Fruit fly (Drosophila melanogaster): ENCODE measurements around the gene VhaM9.7-c.

VhaM9.7-c gene

dm6 chr3L:4225647-4226470 lies 39.2 kb upstream of the VhaM9.7-c start:
- no peak for TF ChIP-seq usp (GFP tag; optimal IDR thresholded peaks at IDR 0.05)

DNA sequence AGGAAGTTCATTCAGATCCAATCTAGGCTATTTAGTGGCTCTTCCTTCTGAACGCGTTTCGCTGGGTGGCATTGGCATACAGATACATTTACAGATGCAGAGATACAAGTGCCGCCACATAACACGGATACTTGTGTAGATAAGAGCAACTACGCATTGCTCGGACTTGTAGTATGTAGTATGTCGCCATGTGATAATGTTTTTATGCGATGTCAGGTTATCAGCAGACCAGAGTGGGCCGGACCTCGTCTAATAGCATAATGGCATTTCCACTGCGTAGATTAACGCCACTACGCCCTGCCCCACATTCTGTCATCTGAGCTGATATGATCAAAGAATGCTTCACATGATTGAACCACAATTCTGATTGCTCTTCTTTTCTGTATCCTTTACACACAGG lies 35.1 kb upstream of the VhaM9.7-c start:
- TF ChIP-seq usp (GFP tag; optimal IDR thresholded peaks at IDR 0.05) (no peak), EcR (GFP tag; optimal IDR thresholded peaks at IDR 0.05) (no peak), CG8478 (optimal IDR thresholded peaks at IDR 0.05) (no peak), pan (optimal IDR thresholded peaks at IDR 0.05) (no peak), Dll (optimal IDR thresholded peaks at IDR 0.05) (no peak), psq (optimal IDR thresholded peaks at IDR 0.05) (no peak)

- no peak for TF ChIP-seq Dll (optimal IDR thresholded peaks at IDR 0.05)
- no peak for TF ChIP-seq pan (optimal IDR thresholded peaks at IDR 0.05)
- TF ChIP-seq EcR (GFP tag; optimal IDR thresholded peaks at IDR 0.05), result no peak
- TF ChIP-seq CG8478 (optimal IDR thresholded peaks at IDR 0.05), result no peak
- TF ChIP-seq psq (optimal IDR thresholded peaks at IDR 0.05), result no peak
- TF ChIP-seq usp (GFP tag; optimal IDR thresholded peaks at IDR 0.05), result no peak
Measured at dm6 chr3L:4221226-4221770, 34.6 kb upstream of the VhaM9.7-c start.

- no peak for TF ChIP-seq EcR (GFP tag; optimal IDR thresholded peaks at IDR 0.05)
- TF ChIP-seq CG8478 (optimal IDR thresholded peaks at IDR 0.05), result no peak
- TF ChIP-seq psq (optimal IDR thresholded peaks at IDR 0.05), result no peak
- TF ChIP-seq usp (GFP tag; optimal IDR thresholded peaks at IDR 0.05), result no peak
- TF ChIP-seq Dll (optimal IDR thresholded peaks at IDR 0.05), result no peak
- no peak for TF ChIP-seq pan (optimal IDR thresholded peaks at IDR 0.05)
Measured at dm6 chr3L:4220679-4221078, 34.0 kb upstream of the VhaM9.7-c start.

dm6 chr3L:4219291-4220228 lies 32.9 kb upstream of the VhaM9.7-c start:
- TF ChIP-seq pan (optimal IDR thresholded peaks at IDR 0.05) (no peak), psq (optimal IDR thresholded peaks at IDR 0.05) (no peak), usp (GFP tag; optimal IDR thresholded peaks at IDR 0.05) (no peak), Dll (optimal IDR thresholded peaks at IDR 0.05) (no peak), EcR (GFP tag; optimal IDR thresholded peaks at IDR 0.05) (no peak), CG8478 (optimal IDR thresholded peaks at IDR 0.05) (no peak)

dm6 chr3L:4215079-4215478 lies 28.4 kb upstream of the VhaM9.7-c start, which contains the start of gene Cpr64Ad:
Gene Cpr64Ad (plus strand): TSS chr3L:4215379.
- TF ChIP-seq usp (GFP tag; optimal IDR thresholded peaks at IDR 0.05), result no peak
- no peak for TF ChIP-seq pan (optimal IDR thresholded peaks at IDR 0.05)
- no peak for TF ChIP-seq EcR (GFP tag; optimal IDR thresholded peaks at IDR 0.05)
- TF ChIP-seq CG8478 (optimal IDR thresholded peaks at IDR 0.05), result no peak
- no peak for TF ChIP-seq psq (optimal IDR thresholded peaks at IDR 0.05)
- no peak for TF ChIP-seq Dll (optimal IDR thresholded peaks at IDR 0.05)

- TF ChIP-seq CG8478 (optimal IDR thresholded peaks at IDR 0.05) (no peak), EcR (GFP tag; optimal IDR thresholded peaks at IDR 0.05) (no peak), usp (GFP tag; optimal IDR thresholded peaks at IDR 0.05) (no peak), Dll (optimal IDR thresholded peaks at IDR 0.05) (no peak), psq (optimal IDR thresholded peaks at IDR 0.05) (no peak), pan (optimal IDR thresholded peaks at IDR 0.05) (no peak)
Measured at dm6 chr3L:4212815-4213214, 26.1 kb upstream of the VhaM9.7-c start, which contains the start of gene Cpr64Ac. Gene Cpr64Ac (minus strand): TSS chr3L:4212915.

- TF ChIP-seq psq (optimal IDR thresholded peaks at IDR 0.05), result no peak
- TF ChIP-seq EcR (GFP tag; optimal IDR thresholded peaks at IDR 0.05), result no peak
- TF ChIP-seq usp (GFP tag; optimal IDR thresholded peaks at IDR 0.05), result no peak
- TF ChIP-seq pan (optimal IDR thresholded peaks at IDR 0.05), result no peak
- TF ChIP-seq CG8478 (optimal IDR thresholded peaks at IDR 0.05), result no peak
- no peak for TF ChIP-seq Dll (optimal IDR thresholded peaks at IDR 0.05)
Measured at dm6 chr3L:4211440-4211839, 24.8 kb upstream of the VhaM9.7-c start, which contains the start of gene Cpr64Ab. Gene Cpr64Ab (minus strand): TSS chr3L:4211540.

- no peak for TF ChIP-seq Dll (optimal IDR thresholded peaks at IDR 0.05)
- no peak for TF ChIP-seq EcR (GFP tag; optimal IDR thresholded peaks at IDR 0.05)
- TF ChIP-seq CG8478 (optimal IDR thresholded peaks at IDR 0.05), result no peak
- no peak for TF ChIP-seq usp (GFP tag; optimal IDR thresholded peaks at IDR 0.05)
- no peak for TF ChIP-seq pan (optimal IDR thresholded peaks at IDR 0.05)
- TF ChIP-seq psq (optimal IDR thresholded peaks at IDR 0.05), result no peak
Measured at dm6 chr3L:4209731-4210130, 23.1 kb upstream of the VhaM9.7-c start.

dm6 chr3L:4209078-4209477 lies 22.4 kb upstream of the VhaM9.7-c start, which contains the start of gene Cpr64Aa:
Gene Cpr64Aa (minus strand): TSS chr3L:4209178.
- TF ChIP-seq Dll (optimal IDR thresholded peaks at IDR 0.05) (no peak), psq (optimal IDR thresholded peaks at IDR 0.05) (no peak), CG8478 (optimal IDR thresholded peaks at IDR 0.05) (no peak), usp (GFP tag; optimal IDR thresholded peaks at IDR 0.05) (no peak), EcR (GFP tag; optimal IDR thresholded peaks at IDR 0.05) (no peak), pan (optimal IDR thresholded peaks at IDR 0.05) (no peak)

DNA sequence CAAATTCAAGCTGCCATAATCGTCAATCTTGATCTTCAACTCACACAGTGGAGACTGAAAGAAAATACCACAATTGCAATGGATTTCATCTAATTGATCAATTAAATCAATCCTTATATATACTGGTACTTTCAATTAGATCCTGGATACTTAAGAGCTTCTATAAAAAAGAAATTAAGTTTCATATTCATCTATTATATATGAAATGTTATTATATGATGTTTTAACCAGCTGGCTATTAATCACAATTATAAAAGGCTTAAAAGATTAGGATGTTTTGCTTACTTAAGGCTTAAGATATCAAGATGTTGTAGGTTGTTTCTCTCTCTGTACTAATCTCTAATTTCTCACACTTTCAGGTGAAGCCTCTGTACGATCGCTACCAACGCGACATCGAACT lies 18.2 kb upstream of the VhaM9.7-c start:
- no peak for TF ChIP-seq pan (optimal IDR thresholded peaks at IDR 0.05)
- no peak for TF ChIP-seq EcR (GFP tag; optimal IDR thresholded peaks at IDR 0.05)
- no peak for TF ChIP-seq CG8478 (optimal IDR thresholded peaks at IDR 0.05)
- TF ChIP-seq usp (GFP tag; optimal IDR thresholded peaks at IDR 0.05), result no peak
- TF ChIP-seq Dll (optimal IDR thresholded peaks at IDR 0.05), result no peak
- no peak for TF ChIP-seq psq (optimal IDR thresholded peaks at IDR 0.05)

Measured in whole organism.